Fruit fly (Drosophila melanogaster) whole organism, embryonic: Measurements from ENCODE around the gene Mgat4b.
A peak's percentile ranks its signal among the peaks of the same experiment; 100 is the strongest.

ENCODE experiments used
- Abd-B ChIP-seq: fragments of 200-800 bp; sonication (Bioruptor generic); optimal IDR thresholded peaks from 2 replicates; lab custom pipeline; 2018; ENCODE audit warnings: missing biosample characterization, mild to moderate bottlenecking, missing genetic modification characterization, moderate library complexity
- Atf6 ChIP-seq: fragments of 200-800 bp; sonication (Bioruptor generic); IDR thresholded peaks from 2 replicates; pipeline ENCODE4 v1.3.6; 2022; ENCODE audit warnings: missing biosample characterization, missing genetic modification characterization
- B-H2 ChIP-seq: fragments of 200-800 bp; sonication (Bioruptor generic); optimal IDR thresholded peaks from 2 replicates; lab custom pipeline; 2018; ENCODE audit warnings: missing biosample characterization, mild to moderate bottlenecking, missing genetic modification characterization
- CG10431 ChIP-seq: fragments of 200-800 bp; sonication (Bioruptor generic); optimal IDR thresholded peaks from 3 replicates; lab custom pipeline; 2018; ENCODE audit warnings: missing biosample characterization, mild to moderate bottlenecking, missing genetic modification characterization
- CG10543 ChIP-seq: fragments of 200-800 bp; sonication (Bioruptor generic); optimal IDR thresholded peaks from 3 replicates; lab custom pipeline; 2017; ENCODE audit warnings: missing biosample characterization, mild to moderate bottlenecking, missing genetic modification characterization, moderate library complexity
- CG11723 ChIP-seq: fragments of 200-800 bp; sonication (Bioruptor generic); optimal IDR thresholded peaks from 2 replicates; lab custom pipeline; 2017; ENCODE audit warnings: missing biosample characterization, mild to moderate bottlenecking, missing genetic modification characterization
- CG12219 ChIP-seq: fragments of 200-800 bp; sonication (Bioruptor generic); optimal IDR thresholded peaks from 3 replicates; lab custom pipeline; 2018; ENCODE audit warnings: missing biosample characterization, mild to moderate bottlenecking, missing genetic modification characterization
- CG12659 ChIP-seq: fragments of 200-800 bp; sonication (Bioruptor generic); optimal IDR thresholded peaks from 3 replicates; lab custom pipeline; 2017; ENCODE audit warnings: mild to moderate bottlenecking, missing biosample characterization, missing genetic modification reagents, missing genetic modification characterization
- CG13424 ChIP-seq: fragments of 200-800 bp; sonication (Bioruptor generic); optimal IDR thresholded peaks from 2 replicates; lab custom pipeline; 2019; ENCODE audit warnings: missing biosample characterization, mild to moderate bottlenecking, missing genetic modification characterization, moderate library complexity
- CG15011 ChIP-seq: fragments of 200-800 bp; sonication (Bioruptor generic); optimal IDR thresholded peaks from 3 replicates; lab custom pipeline; 2018; ENCODE audit warnings: missing biosample characterization, mild to moderate bottlenecking, missing genetic modification characterization
- CG18599 ChIP-seq: fragments of 200-800 bp; sonication (Bioruptor generic); optimal IDR thresholded peaks from 3 replicates; lab custom pipeline; 2017; ENCODE audit warnings: missing biosample characterization, missing genetic modification characterization, mild to moderate bottlenecking, moderate library complexity, missing genetic modification reagents
- CG2678 ChIP-seq: fragments of 200-800 bp; sonication (Bioruptor generic); optimal IDR thresholded peaks from 3 replicates; lab custom pipeline; 2019; ENCODE audit warnings: missing biosample characterization, mild to moderate bottlenecking, missing genetic modification characterization, moderate library complexity
- CG30020 ChIP-seq: fragments of 200-800 bp; optimal IDR thresholded peaks from 2 replicates; lab custom pipeline; 2019; ENCODE audit warnings: missing biosample characterization, mild to moderate bottlenecking, missing genetic modification characterization, moderate library complexity
- CG33213 ChIP-seq: fragments of 200-800 bp; sonication (Bioruptor generic); optimal IDR thresholded peaks from 3 replicates; lab custom pipeline; 2016; ENCODE audit warnings: missing biosample characterization, missing genetic modification characterization
- CG34224 ChIP-seq: fragments of 200-800 bp; sonication (Bioruptor generic); IDR thresholded peaks from 3 replicates; pipeline ENCODE4 v1.3.6; 2022; ENCODE audit warnings: missing biosample characterization, missing genetic modification characterization; ENCODE audit not compliant: partially characterized antibody
- CG34376 ChIP-seq: fragments of 200-800 bp; sonication (Bioruptor generic); optimal IDR thresholded peaks from 2 replicates; lab custom pipeline; 2018; ENCODE audit warnings: missing biosample characterization, mild to moderate bottlenecking, missing genetic modification characterization
- CG3995 ChIP-seq: fragments of 200-800 bp; sonication (Bioruptor generic); optimal IDR thresholded peaks from 3 replicates; lab custom pipeline; 2016; ENCODE audit warnings: missing biosample characterization, missing genetic modification characterization
- CG4328 ChIP-seq: fragments of 200-800 bp; sonication (Bioruptor generic); optimal IDR thresholded peaks from 3 replicates; lab custom pipeline; 2017; ENCODE audit warnings: missing biosample characterization, missing genetic modification reagents, missing genetic modification characterization
- CG9437 ChIP-seq: fragments of 200-800 bp; sonication (Bioruptor generic); optimal IDR thresholded peaks from 2 replicates; lab custom pipeline; 2018; ENCODE audit warnings: missing biosample characterization, mild to moderate bottlenecking, missing genetic modification characterization
- CG9876 ChIP-seq: fragments of 200-800 bp; sonication (Bioruptor generic); optimal IDR thresholded peaks from 2 replicates; lab custom pipeline; 2016; ENCODE audit warnings: missing biosample characterization, missing genetic modification characterization
- CHES-1-like ChIP-seq: fragments of 200-800 bp; sonication (Bioruptor generic); optimal IDR thresholded peaks from 2 replicates; lab custom pipeline; 2016; ENCODE audit warnings: missing biosample characterization, missing genetic modification characterization
- CTCF ChIP-seq: fragments of 200-800 bp; sonication (Bioruptor generic); optimal IDR thresholded peaks from 2 replicates; lab custom pipeline; 2017; ENCODE audit warnings: missing biosample characterization, mild to moderate bottlenecking, missing genetic modification characterization, moderate library complexity
- Drgx ChIP-seq: fragments of 200-800 bp; sonication (Bioruptor generic); IDR thresholded peaks from 2 replicates; pipeline ENCODE4 v1.3.6; 2022; ENCODE audit warnings: missing biosample characterization, missing genetic modification characterization
- Fer1 ChIP-seq: fragments of 200-800 bp; sonication (Bioruptor generic); optimal IDR thresholded peaks from 2 replicates; lab custom pipeline; 2017; ENCODE audit warnings: missing biosample characterization, mild to moderate bottlenecking, missing genetic modification characterization
- GATAe ChIP-seq: fragments of 200-800 bp; sonication (Bioruptor generic); conservative IDR thresholded peaks from 2 replicates; pipeline ENCODE4 v1.3.6; 2022; ENCODE audit warnings: missing biosample characterization, missing genetic modification characterization
- H15 ChIP-seq: fragments of 200-800 bp; sonication (Bioruptor generic); IDR thresholded peaks from 3 replicates; pipeline ENCODE4 v1.3.6; 2022; ENCODE audit warnings: missing biosample characterization, missing genetic modification characterization
- Hmx ChIP-seq: fragments of 200-800 bp; sonication (Bioruptor generic); optimal IDR thresholded peaks from 2 replicates; lab custom pipeline; 2016; ENCODE audit warnings: missing biosample characterization, missing genetic modification characterization
- Hsf ChIP-seq: fragments of 200-800 bp; sonication (Bioruptor generic); optimal IDR thresholded peaks from 3 replicates; lab custom pipeline; 2016; ENCODE audit warnings: missing biosample characterization, missing genetic modification characterization
- Mad ChIP-seq: fragments of 200-800 bp; sonication (Bioruptor generic); optimal IDR thresholded peaks from 2 replicates; lab custom pipeline; 2016; ENCODE audit warnings: missing biosample characterization, missing genetic modification characterization
- Mes4 ChIP-seq: fragments of 200-800 bp; sonication (Bioruptor generic); optimal IDR thresholded peaks from 2 replicates; lab custom pipeline; 2016; ENCODE audit warnings: missing biosample characterization, missing genetic modification characterization
- NC2β ChIP-seq: fragments of 200-800 bp; sonication (Bioruptor generic); optimal IDR thresholded peaks from 2 replicates; lab custom pipeline; 2016; ENCODE audit warnings: missing biosample characterization, missing genetic modification characterization
- Neu2 ChIP-seq: fragments of 200-800 bp; sonication (Bioruptor generic); optimal IDR thresholded peaks from 3 replicates; lab custom pipeline; 2016; ENCODE audit warnings: missing biosample characterization, missing genetic modification characterization, borderline replicate concordance
- Side ChIP-seq: fragments of 200-800 bp; sonication (Bioruptor generic); optimal IDR thresholded peaks from 2 replicates; lab custom pipeline; 2016; ENCODE audit warnings: missing biosample characterization, missing genetic modification characterization
- Sin3A ChIP-seq: fragments of >200 bp; optimal IDR thresholded peaks from 2 replicates; lab custom pipeline; 2018
- Usf ChIP-seq: fragments of 200-800 bp; sonication (Bioruptor generic); optimal IDR thresholded peaks from 2 replicates; lab custom pipeline; 2017; ENCODE audit warnings: missing genotype, missing biosample characterization, missing genetic modification characterization
- Xbp1 ChIP-seq: fragments of 200-800 bp; sonication (Bioruptor generic); optimal IDR thresholded peaks from 3 replicates; lab custom pipeline; 2016; ENCODE audit warnings: missing biosample characterization, mild to moderate bottlenecking, missing genetic modification characterization
- al ChIP-seq: fragments of 200-800 bp; sonication (Bioruptor generic); IDR thresholded peaks from 2 replicates; pipeline ENCODE4 v1.3.6; 2022; ENCODE audit warnings: missing biosample characterization, missing genetic modification characterization
- bbx ChIP-seq: fragments of 200-800 bp; sonication (Bioruptor generic); IDR thresholded peaks from 2 replicates; pipeline ENCODE4 v1.3.6; 2022; ENCODE audit warnings: missing biosample characterization, missing genetic modification characterization; ENCODE audit not compliant: partially characterized antibody
- cas ChIP-seq: fragments of 200-800 bp; sonication (Bioruptor generic); IDR thresholded peaks from 2 replicates; pipeline ENCODE4 v1.3.6; 2022; ENCODE audit warnings: missing biosample characterization, missing genetic modification characterization
- ftz-f1 ChIP-seq: fragments of 200-800 bp; sonication (Bioruptor generic); optimal IDR thresholded peaks from 2 replicates; lab custom pipeline; 2016; ENCODE audit warnings: missing biosample characterization, missing genetic modification characterization
- gro ChIP-seq: fragments of 200-800 bp; sonication (Bioruptor generic); optimal IDR thresholded peaks from 2 replicates; lab custom pipeline; 2016; ENCODE audit warnings: missing biosample characterization, missing genetic modification characterization
- kni ChIP-seq: fragments of 200-800 bp; sonication (Bioruptor generic); optimal IDR thresholded peaks from 3 replicates; lab custom pipeline; 2017; ENCODE audit warnings: mild to moderate bottlenecking, missing biosample characterization, missing genetic modification reagents, missing genetic modification characterization
- maf-S ChIP-seq: fragments of 200-800 bp; sonication (Bioruptor generic); optimal IDR thresholded peaks from 2 replicates; lab custom pipeline; 2016; ENCODE audit warnings: missing biosample characterization, missing genetic modification characterization
- oc ChIP-seq: fragments of 200-800 bp; sonication (Bioruptor generic); optimal IDR thresholded peaks from 2 replicates; lab custom pipeline; 2018; ENCODE audit warnings: missing biosample characterization, mild to moderate bottlenecking, missing genetic modification characterization, moderate library complexity
- schlank ChIP-seq: fragments of 200-800 bp; sonication (Bioruptor generic); optimal IDR thresholded peaks from 2 replicates; lab custom pipeline; 2018; ENCODE audit warnings: missing biosample characterization, mild to moderate bottlenecking, missing genetic modification characterization
- sna ChIP-seq: fragments of 200-800 bp; sonication (Bioruptor generic); IDR thresholded peaks from 2 replicates; pipeline ENCODE4 v1.3.6; 2022; ENCODE audit warnings: missing biosample characterization, missing genetic modification characterization; ENCODE audit not compliant: partially characterized antibody
- tgo ChIP-seq: fragments of 200-800 bp; sonication (Bioruptor generic); IDR thresholded peaks from 3 replicates; pipeline ENCODE4 v1.3.6; 2022; ENCODE audit warnings: missing biosample characterization, missing genetic modification characterization
- trh ChIP-seq: fragments of 200-800 bp; sonication (Bioruptor generic); optimal IDR thresholded peaks from 2 replicates; lab custom pipeline; 2016; ENCODE audit warnings: missing biosample characterization, missing genetic modification characterization
- twi ChIP-seq: fragments of 200-800 bp; optimal IDR thresholded peaks from 2 replicates; lab custom pipeline; 2019; ENCODE audit warnings: missing biosample characterization, mild to moderate bottlenecking, missing genetic modification characterization, moderate library complexity

The Mgat4b gene

dm6 chr3L:14755951-14756723 is 12.9 kb downstream of the Mgat4b start (continued):
- TF ChIP-seq NC2β (GFP tag; lab: Kevin White, UChicago) (peak; percentile 56), B-H2 (GFP tag; lab: Kevin White, UChicago) (peak; percentile 40), twi (tag; lab: Kevin White, UChicago) (peak; percentile 59), CG3995 (GFP tag; lab: Kevin White, UChicago) (peak; percentile 34), maf-S (GFP tag; lab: Kevin White, UChicago) (peak; percentile 72), Abd-B (peak; percentile 89), CG18599 (GFP tag; lab: Kevin White, UChicago) (peak; percentile 95), Sin3A (lab: Kevin White, UChicago) (no peak), cas (GFP tag; lab: Robert Waterston, UW) (0 out of 2 replicates have a peak, but pooled peaks have one; percentile 31), tgo (GFP tag; lab: Robert Waterston, UW) (peak; percentile 87), CG34224 (peak; percentile 69), CTCF (GFP tag; lab: Kevin White, UChicago) (peak; percentile 43), CG11723 (GFP tag; lab: Kevin White, UChicago) (peak; percentile 81), Xbp1 (peak; percentile 83), Fer1 (GFP tag; lab: Kevin White, UChicago) (peak; percentile 87), gro (GFP tag; lab: Kevin White, UChicago) (peak; percentile 53), H15 (peak; percentile 80), oc (tag; lab: Kevin White, UChicago) (peak; percentile 0), ftz-f1 (GFP tag; lab: Kevin White, UChicago) (no peak), CG2678 (peak; percentile 95), CG4328 (GFP tag; lab: Kevin White, UChicago) (peak; percentile 86), CG15011 (GFP tag; lab: Kevin White, UChicago) (peak; percentile 86), Atf6 (peak; percentile 81), CG12659 (GFP tag; lab: Kevin White, UChicago) (peak; percentile 95), GATAe (GFP tag; lab: Robert Waterston, UW) (no peak), CG10543 (peak; percentile 77), trh (GFP tag; lab: Kevin White, UChicago) (peak; percentile 28), Drgx (peak; percentile 84), bbx (GFP tag; lab: Robert Waterston, UW) (peak; percentile 44; the same call in 1 of the 2 replicates), CG10431 (GFP tag; lab: Kevin White, UChicago) (peak; percentile 43), CG13424 (tag; lab: Kevin White, UChicago) (peak; percentile 93), CG34376 (GFP tag; lab: Kevin White, UChicago) (peak; percentile 15), Side (GFP tag; lab: Kevin White, UChicago) (peak; percentile 67), CG9876 (GFP tag; lab: Kevin White, UChicago) (peak; percentile 51), Mad (peak; percentile 61), Hsf (GFP tag; lab: Kevin White, UChicago) (peak; percentile 89), schlank (tag; lab: Kevin White, UChicago) (peak; percentile 52), CHES-1-like (GFP tag; lab: Kevin White, UChicago) (no peak), Neu2 (GFP tag; lab: Kevin White, UChicago) (no peak), Mes4 (GFP tag; lab: Kevin White, UChicago) (peak; percentile 55), sna (GFP tag; lab: Robert Waterston, UW) (peak; percentile 39), Usf (GFP tag; lab: Kevin White, UChicago) (peak; percentile 69), CG33213 (peak; percentile 39), CG9437 (GFP tag; lab: Kevin White, UChicago) (peak; percentile 89), CG30020 (tag; lab: Kevin White, UChicago) (peak; percentile 50), kni (GFP tag; lab: Kevin White, UChicago) (no peak), CG12219 (peak; percentile 80), al (GFP tag; lab: Robert Waterston, UW) (peak; percentile 79), Hmx (GFP tag; lab: Kevin White, UChicago) (peak; percentile 89)
